Worm (Caenorhabditis elegans) whole organism, L4/young adult: ENCODE data around the gene fbxa-36.
"Not testable (repeated sequence)": the region's sequence is repeated elsewhere in the genome, so short reads cannot be mapped to it uniquely, and the experiment has no call there.

Experiments
- W03F9.2 ChIP-seq: fragments of 150-350 bp; optimal IDR thresholded peaks from 2 replicates; lab custom pipeline; 2014; ENCODE audit warnings: missing biosample characterization, missing genetic modification characterization
- dao-5 ChIP-seq: sonication (generic microtip); optimal IDR thresholded peaks from 2 replicates; lab custom pipeline; 2016; ENCODE audit warnings: missing genotype, missing genetic modification characterization, moderate library complexity, missing compliant biosample characterization
- him-1 ChIP-seq: sonication (generic microtip); optimal IDR thresholded peaks from 2 replicates; lab custom pipeline; 2016; ENCODE audit warnings: missing genotype, missing genetic modification reagents, missing genetic modification characterization, missing compliant biosample characterization

fbxa-36 gene

DNA sequence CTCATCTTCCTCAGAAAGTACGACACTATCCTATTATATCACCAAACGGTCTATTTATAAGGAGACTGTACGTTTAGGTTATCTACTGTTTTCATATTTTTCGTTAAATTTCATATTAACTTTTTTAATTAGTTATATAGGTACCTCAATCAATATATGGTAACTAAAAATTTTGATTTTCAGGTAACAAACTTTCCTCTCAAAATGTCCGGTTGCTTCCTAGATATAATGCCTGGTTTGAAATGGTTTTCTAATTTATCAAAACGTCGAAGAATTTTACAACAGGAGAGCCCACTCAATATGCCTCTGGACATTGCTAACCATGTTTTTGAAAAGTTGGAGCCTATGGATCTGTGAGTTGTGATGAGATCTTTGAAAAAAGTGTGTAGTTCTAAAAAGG, 4.6 kb upstream of the fbxa-36 start, which contains the start of gene fbxa-28:
fbxa-28 (plus strand) TSS at position 301 of the 400 bp plus-strand sequence.
- TF ChIP-seq dao-5 (tag; lab: Kevin White, UChicago), result no peak
- no peak for TF ChIP-seq W03F9.2
- no peak for TF ChIP-seq him-1 (tag; lab: Kevin White, UChicago)

DNA sequence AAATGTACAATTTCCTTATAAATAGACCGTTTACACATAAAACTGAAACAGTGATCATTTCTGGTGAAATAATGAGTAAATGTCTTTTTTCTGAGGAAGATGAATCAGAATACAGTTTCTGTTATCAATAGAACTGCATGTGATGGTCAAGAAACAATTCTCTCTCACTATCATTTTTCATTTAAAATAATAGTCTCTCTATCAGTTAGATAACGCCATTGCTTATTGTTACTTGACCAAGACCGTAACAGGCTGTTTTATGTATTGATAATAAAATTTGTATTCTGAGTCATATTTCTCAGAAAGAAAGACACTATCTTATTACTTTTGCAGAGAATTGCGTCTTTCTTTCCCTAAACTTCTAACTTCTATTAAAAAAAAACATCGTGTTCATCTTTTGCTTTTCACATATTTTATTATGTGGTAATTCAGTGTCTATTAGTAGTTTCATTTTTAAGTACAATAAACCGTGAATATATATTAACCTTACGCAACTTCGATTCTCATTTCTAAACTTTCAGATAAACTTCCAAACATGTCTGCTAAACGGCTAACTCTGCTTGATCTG, 2.2 kb upstream of the fbxa-36 start, which contains the start of gene fbxa-35:
fbxa-35 (plus strand) TSS at position 518 of the 568 bp plus-strand sequence.
- TF ChIP-seq W03F9.2 (no peak), him-1 (tag; lab: Kevin White, UChicago) (no peak), dao-5 (tag; lab: Kevin White, UChicago) (no peak)

DNA sequence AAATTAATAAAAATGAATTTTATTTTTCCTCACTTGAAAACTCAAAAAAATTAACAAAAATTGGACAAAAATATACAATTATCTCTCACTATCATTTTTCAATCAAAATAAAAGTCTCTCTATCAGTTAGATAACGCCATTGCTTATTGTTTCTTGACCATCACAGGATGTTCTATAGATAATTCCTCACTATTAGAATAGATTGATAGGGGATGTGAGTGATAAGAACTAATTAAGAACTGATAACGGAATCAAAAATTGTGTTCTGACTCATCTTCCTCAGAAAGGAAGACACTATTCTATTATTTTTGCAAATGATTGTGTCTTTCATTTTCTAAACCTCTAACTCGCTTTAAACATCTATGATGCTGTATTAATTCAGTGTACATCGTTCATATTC, 3.9 kb downstream of the fbxa-36 start:
- TF ChIP-seq W03F9.2, result no peak
- no peak for TF ChIP-seq him-1 (tag; lab: Kevin White, UChicago)
- TF ChIP-seq dao-5 (tag; lab: Kevin White, UChicago), result no peak

DNA sequence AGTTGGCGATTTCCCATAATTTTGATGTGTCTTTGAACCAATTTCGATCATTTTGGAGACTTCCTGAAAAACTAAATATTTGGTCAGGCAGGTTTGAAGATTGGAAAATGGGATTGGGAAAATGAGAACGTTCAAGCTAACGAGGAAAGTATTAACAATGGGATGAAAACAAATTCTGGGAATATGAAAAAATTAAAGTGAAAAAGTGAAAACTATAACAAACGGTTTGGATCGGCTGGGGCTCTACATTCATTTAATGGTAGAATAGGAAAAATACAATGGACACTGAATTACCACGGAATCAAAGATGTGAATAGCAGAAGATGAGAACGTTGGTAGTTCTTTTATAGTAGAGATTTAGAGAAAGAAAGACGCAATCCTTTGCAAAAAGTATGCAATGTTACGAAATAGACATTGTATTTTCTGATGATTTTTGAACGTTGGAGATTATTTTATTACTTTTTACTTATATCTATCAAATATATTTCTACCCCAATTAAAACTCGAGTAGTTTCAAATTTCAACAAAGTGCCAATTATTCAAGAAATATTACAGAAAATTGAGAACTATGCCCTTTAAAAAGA, 4.5 kb downstream of the fbxa-36 start, which contains the start of gene fbxa-50:
fbxa-50 (minus strand) TSS at position 51 of the 584 bp plus-strand sequence.
- TF ChIP-seq W03F9.2 (no peak), him-1 (tag; lab: Kevin White, UChicago) (no peak), dao-5 (tag; lab: Kevin White, UChicago) (no peak)

DNA sequence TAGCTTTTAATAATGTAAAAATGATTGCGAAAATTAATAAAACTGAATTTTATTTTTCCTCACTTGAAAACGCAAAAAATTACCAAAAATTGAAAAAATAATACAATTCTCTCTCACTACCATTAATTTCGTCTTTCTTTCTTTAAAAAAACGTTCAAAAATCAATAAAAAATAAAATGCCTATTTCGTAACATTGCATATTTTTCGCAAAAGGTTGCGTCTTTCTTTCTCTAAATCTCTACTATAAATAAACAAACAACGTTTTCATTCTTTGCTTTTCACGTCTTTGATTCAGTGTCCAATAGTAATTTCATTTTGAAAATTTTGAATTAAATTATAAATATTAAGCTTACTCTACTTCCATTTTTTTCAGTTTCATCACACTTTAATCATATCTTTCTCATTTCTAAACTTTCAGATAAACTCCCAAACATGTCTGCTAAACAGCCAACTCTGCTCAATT, 8.4 kb downstream of the fbxa-36 start, which contains the start of gene fbxa-37:
fbxa-37 (plus strand) TSS at position 413 of the 463 bp plus-strand sequence.
- TF ChIP-seq him-1 (tag; lab: Kevin White, UChicago) (no peak), W03F9.2 (no peak), dao-5 (tag; lab: Kevin White, UChicago) (no peak)

DNA sequence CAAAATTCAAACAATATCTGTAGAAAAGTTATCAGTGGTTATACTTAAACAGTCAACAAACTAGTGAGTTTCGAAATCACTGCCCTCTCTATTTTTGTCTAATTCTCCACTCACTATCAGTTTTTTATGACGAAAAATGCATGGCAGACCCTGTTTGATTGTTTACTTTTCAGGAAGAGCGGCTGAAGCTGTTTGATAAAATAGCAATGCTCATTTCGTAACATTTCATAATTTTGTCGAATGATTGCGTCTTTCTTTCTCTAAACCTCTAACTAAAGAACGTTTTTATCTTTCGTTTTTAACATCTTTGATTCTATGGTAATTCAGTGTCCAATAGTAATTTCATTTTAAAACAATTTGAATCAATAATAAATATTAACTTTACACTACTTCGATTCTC, 13.8 kb downstream of the fbxa-36 start:
- TF ChIP-seq dao-5 (tag; lab: Kevin White, UChicago) (no peak), W03F9.2 (no peak), him-1 (tag; lab: Kevin White, UChicago) (no peak)

DNA sequence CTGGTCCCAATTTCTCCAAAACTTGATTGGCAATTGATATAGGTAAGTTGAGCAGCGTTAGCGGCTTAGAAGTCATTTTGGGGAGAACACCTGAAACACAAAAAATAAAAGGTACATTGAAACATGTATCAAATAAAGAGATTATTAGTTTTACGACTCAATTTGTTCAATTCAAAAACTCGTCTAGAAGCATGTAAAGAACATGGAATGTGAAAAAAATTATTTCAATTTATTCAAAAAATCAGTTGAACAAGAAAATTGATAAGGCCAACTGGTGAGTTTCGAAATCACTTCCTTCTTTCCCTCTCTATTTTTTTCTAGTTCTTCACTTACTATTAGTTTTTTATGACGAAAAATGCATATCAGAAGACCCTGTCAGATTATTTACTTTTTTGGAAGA, 17.5 kb downstream of the fbxa-36 start, which contains the start of gene fbxa-30:
fbxa-30 (minus strand) TSS at position 101 of the 400 bp plus-strand sequence.
- no peak for TF ChIP-seq W03F9.2
- TF ChIP-seq dao-5 (tag; lab: Kevin White, UChicago), result no peak
- TF ChIP-seq him-1 (tag; lab: Kevin White, UChicago), result no peak

DNA sequence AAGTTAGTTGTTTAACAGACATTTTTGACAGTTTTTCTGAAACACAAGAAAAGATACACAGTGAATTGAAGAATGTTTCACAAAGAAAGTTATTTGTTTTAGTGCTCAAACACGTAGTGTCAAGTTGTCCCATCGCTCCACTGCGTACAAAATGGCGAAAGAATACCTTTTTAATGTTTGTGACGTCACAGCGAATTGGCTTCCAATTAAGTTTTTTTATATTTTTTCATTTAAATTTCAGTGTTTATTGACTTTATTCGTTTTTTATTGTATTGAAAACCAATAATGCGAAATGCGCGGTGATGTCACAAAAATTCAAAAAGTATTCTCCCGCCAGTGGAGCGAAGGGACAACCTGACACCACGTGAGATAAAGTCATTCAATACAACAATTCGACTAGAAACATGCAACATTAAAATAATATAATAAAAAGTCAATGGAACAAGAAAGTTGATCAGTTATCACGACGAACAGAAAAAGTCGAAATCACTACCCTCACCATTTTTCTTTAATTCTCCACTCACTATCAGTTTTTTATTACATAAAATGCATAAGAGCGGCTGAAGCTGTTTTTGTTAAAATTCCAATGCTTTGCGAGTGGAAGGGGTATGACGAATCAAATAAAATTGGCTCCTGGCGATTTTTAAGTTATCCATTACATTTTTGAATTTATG, 19.2 kb downstream of the fbxa-36 start, which contains the start of gene fbxa-29:
fbxa-29 (minus strand) TSS at position 51 of the 674 bp plus-strand sequence.
- TF ChIP-seq dao-5 (tag; lab: Kevin White, UChicago) (no peak), him-1 (tag; lab: Kevin White, UChicago) (no peak), W03F9.2 (no peak)

DNA sequence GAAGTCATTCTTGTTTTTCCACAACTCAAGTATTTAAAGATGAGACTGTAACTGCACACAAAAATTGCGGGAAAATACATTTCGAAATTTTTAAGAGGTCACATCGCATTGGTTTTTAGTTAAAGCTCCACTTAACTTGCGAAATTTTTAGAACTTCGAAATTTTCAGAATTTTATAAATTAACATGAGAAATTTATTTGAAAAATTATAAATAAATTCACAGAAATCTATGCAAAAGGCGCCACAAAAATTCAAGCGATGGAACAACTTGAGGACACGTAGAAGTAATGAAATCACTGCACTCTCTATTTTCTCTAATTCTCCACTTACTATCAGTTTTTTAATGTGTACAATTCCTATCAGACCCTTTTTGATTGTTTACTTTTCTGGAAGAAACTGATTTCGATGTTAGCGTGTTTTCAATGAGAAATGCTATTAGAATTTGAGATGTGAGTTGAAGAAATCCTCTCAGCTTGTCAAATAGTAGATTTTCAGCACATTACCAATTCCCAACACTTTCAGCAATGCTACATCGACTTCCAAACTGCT, 21.6 kb downstream of the fbxa-36 start, which contains the start of gene fbxa-31:
fbxa-31 (minus strand) TSS at position 51 of the 549 bp plus-strand sequence.
- TF ChIP-seq him-1 (tag; lab: Kevin White, UChicago) (no peak), W03F9.2 (no peak), dao-5 (tag; lab: Kevin White, UChicago) (no peak)

DNA sequence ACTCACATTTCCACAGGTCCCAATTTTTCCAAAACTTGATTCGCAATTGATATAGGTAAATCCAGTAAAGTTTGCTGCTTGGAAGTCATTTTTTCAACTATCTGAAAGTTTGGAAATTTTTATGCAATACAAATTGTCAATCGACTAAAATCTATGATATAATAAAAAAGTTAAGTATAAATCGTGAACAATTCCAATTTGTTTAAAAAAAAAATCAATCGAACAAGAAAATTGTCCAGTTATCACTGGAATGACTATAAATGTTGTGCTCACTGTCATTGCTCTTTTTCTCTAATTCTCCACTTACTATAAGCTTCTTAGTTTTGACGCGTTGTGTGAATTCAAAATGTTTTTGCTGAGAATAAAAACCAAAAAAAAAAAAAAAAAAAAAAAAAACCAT, 23.9 kb downstream of the fbxa-36 start, which contains the start of gene fbxa-32:
fbxa-32 (minus strand) TSS at position 101 of the 400 bp plus-strand sequence.
- TF ChIP-seq W03F9.2 (no peak), him-1 (tag; lab: Kevin White, UChicago) (no peak), dao-5 (tag; lab: Kevin White, UChicago) (no peak)

DNA sequence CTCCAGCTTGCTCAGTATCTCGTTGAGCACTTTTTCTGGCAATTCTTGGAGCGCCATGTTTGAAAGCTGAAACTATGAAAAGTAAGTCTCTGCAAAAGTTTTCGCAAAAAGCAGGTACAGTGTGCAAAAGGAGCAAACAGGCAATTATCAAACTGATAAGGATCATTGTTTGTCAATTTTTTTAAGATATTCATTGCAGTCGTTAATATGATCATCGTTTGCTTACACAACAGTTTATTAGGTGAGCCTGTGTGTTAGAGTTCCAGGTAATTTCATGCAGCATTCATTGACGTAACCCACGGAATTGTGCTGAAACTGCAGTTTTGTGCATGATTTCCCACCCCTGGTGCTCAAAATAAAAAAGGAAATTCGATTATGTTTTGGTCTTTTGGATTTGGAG, 26.2 kb downstream of the fbxa-36 start, which contains the start of gene fbxa-151:
fbxa-151 (minus strand) TSS at position 101 of the 400 bp plus-strand sequence.
- TF ChIP-seq dao-5 (tag; lab: Kevin White, UChicago); him-1 (tag; lab: Kevin White, UChicago); W03F9.2: not testable (repeated sequence)

DNA sequence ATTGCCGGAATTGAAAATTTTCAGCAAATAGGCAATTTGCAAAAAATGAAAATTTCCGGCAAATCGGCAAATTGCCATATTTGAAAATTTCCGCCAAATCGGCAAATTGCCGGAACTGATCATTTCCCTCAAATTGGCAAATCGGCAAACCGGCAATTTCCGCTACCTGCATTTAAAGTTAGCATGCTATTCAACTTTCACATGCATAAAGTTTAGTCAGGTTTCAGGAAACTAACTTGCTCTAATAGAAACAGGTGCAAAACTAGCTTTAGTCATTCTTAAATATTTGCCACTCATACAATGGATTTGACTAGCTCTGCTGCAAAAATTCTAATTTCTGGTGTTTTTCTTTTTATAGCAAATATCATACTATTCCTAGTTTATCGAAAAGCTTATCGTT, 29.3 kb downstream of the fbxa-36 start, which contains the start of gene srz-9:
srz-9 (plus strand) TSS at position 301 of the 400 bp plus-strand sequence.
- not testable (repeated sequence) for TF ChIP-seq W03F9.2; him-1 (tag; lab: Kevin White, UChicago); dao-5 (tag; lab: Kevin White, UChicago)

DNA sequence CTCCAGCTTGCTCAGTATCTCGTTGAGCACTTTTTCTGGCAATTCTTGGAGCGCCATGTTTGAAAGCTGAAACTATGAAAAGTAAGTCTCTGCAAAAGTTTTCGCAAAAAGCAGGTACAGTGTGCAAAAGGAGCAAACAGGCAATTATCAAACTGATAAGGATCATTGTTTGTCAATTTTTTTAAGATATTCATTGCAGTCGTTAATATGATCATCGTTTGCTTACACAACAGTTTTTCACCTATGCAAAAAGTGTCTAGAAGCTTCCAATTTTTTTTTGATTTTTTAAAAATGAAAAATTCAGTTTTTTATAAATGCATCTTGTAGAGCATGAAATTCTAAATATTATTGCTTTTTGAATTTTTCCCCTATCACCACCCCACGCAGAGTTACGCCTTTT, 34.7 kb downstream of the fbxa-36 start, which contains the start of gene fbxa-78:
fbxa-78 (minus strand) TSS at position 101 of the 400 bp plus-strand sequence.
- TF ChIP-seq dao-5 (tag; lab: Kevin White, UChicago); him-1 (tag; lab: Kevin White, UChicago); W03F9.2: not testable (repeated sequence)
